Worm (Caenorhabditis elegans) whole organism, young adult: ENCODE results near the gene col-97.

Experiments
- B0035.1 ChIP-seq: sonication (generic microtip); optimal IDR thresholded peaks from 2 replicates; lab custom pipeline; 2016; ENCODE audit warnings: missing genetic modification characterization, mild to moderate bottlenecking, missing compliant biosample characterization, missing genotype, missing genetic modification reagents
- B0261.1 ChIP-seq: sonication (generic microtip); optimal IDR thresholded peaks from 2 replicates; lab custom pipeline; 2016; ENCODE audit warnings: mild to moderate bottlenecking, missing genetic modification characterization, moderate library complexity, missing compliant biosample characterization
- C17E4.6 ChIP-seq: fragments of 200-800 bp; sonication (Bioruptor generic); IDR thresholded peaks from 2 replicates; pipeline ENCODE4 v1.3.6; 2022; ENCODE audit warnings: missing genetic modification reagents, missing genetic modification characterization, missing compliant biosample characterization
- F23B12.7 ChIP-seq: sonication (generic microtip); optimal IDR thresholded peaks from 2 replicates; lab custom pipeline; 2017; ENCODE audit warnings: missing genetic modification characterization, mild to moderate bottlenecking, missing compliant biosample characterization, antibody characterized with exemption, moderate library complexity; ENCODE audit not compliant: insufficient read depth
- F57C9.4 ChIP-seq: sonication (generic microtip); optimal IDR thresholded peaks from 2 replicates; lab custom pipeline; 2017; ENCODE audit warnings: mild to moderate bottlenecking, missing genetic modification characterization, missing compliant biosample characterization
- ZK185.1 ChIP-seq: sonication (generic microtip); optimal IDR thresholded peaks from 2 replicates; lab custom pipeline; 2016; ENCODE audit warnings: mild to moderate bottlenecking, missing genetic modification characterization, missing compliant biosample characterization; ENCODE audit not compliant: poor library complexity, severe bottlenecking
- akir-1 ChIP-seq: fragments of 200-800 bp; sonication (Bioruptor generic); optimal IDR thresholded peaks from 2 replicates; lab custom pipeline; 2018; ENCODE audit warnings: mild to moderate bottlenecking, missing genetic modification characterization, moderate library complexity, missing compliant biosample characterization
- aptf-2 ChIP-seq: fragments of 200-800 bp; sonication (Bioruptor generic); conservative IDR thresholded peaks from 2 replicates; pipeline ENCODE4 v1.3.6; 2022; ENCODE audit warnings: missing genetic modification reagents, missing genetic modification characterization, missing compliant biosample characterization
- aptf-3 ChIP-seq: fragments of 200-800 bp; sonication (Bioruptor generic); IDR thresholded peaks from 2 replicates; pipeline ENCODE4 v1.3.6; 2022; ENCODE audit warnings: missing genetic modification characterization, missing compliant biosample characterization
- attf-3 ChIP-seq: fragments of 200-800 bp; sonication (Bioruptor generic); conservative IDR thresholded peaks from 2 replicates; pipeline ENCODE4 v1.3.6; 2022; ENCODE audit warnings: missing genetic modification reagents, missing genetic modification characterization, missing compliant biosample characterization
- attf-5 ChIP-seq: fragments of 200-800 bp; sonication (Bioruptor generic); optimal IDR thresholded peaks from 2 replicates; lab custom pipeline; 2018; ENCODE audit warnings: mild to moderate bottlenecking, missing genetic modification characterization, missing compliant biosample characterization
- bed-1 ChIP-seq: fragments of 200-800 bp; sonication (Bioruptor generic); IDR thresholded peaks from 2 replicates; pipeline ENCODE4 v1.3.6; 2022; ENCODE audit warnings: missing genetic modification reagents, missing genetic modification characterization, missing compliant biosample characterization
- ceh-100 ChIP-seq: fragments of 200-800 bp; sonication (Bioruptor generic); IDR thresholded peaks from 2 replicates; pipeline ENCODE4 v1.3.6; 2022; ENCODE audit warnings: missing genetic modification reagents, missing genetic modification characterization, missing compliant biosample characterization
- ceh-79 ChIP-seq: sonication (generic microtip); optimal IDR thresholded peaks from 2 replicates; lab custom pipeline; 2017; ENCODE audit warnings: mild to moderate bottlenecking, missing genetic modification characterization, missing compliant biosample characterization
- chd-7 ChIP-seq: sonication (generic microtip); optimal IDR thresholded peaks from 2 replicates; lab custom pipeline; 2016; ENCODE audit warnings: mild to moderate bottlenecking, missing genetic modification characterization, moderate library complexity, missing compliant biosample characterization
- die-1 ChIP-seq: sonication (generic microtip); optimal IDR thresholded peaks from 2 replicates; lab custom pipeline; 2016; ENCODE audit warnings: missing genotype, mild to moderate bottlenecking, missing genetic modification characterization, missing compliant biosample characterization
- dox-1 ChIP-seq: fragments of 200-800 bp; sonication (Bioruptor generic); IDR thresholded peaks from 2 replicates; pipeline ENCODE4 v1.3.6; 2022; ENCODE audit warnings: missing genetic modification reagents, missing genetic modification characterization, missing compliant biosample characterization
- egrh-3 ChIP-seq: fragments of 200-800 bp; sonication (Bioruptor generic); IDR thresholded peaks from 2 replicates; pipeline ENCODE4 v1.3.6; 2022; ENCODE audit warnings: missing genetic modification reagents, missing genetic modification characterization, missing compliant biosample characterization
- ets-4 ChIP-seq: fragments of 200-800 bp; sonication (Bioruptor generic); optimal IDR thresholded peaks from 2 replicates; lab custom pipeline; 2018; ENCODE audit warnings: mild to moderate bottlenecking, missing genetic modification characterization, missing compliant biosample characterization
- gei-17 ChIP-seq: fragments of 200-800 bp; sonication (Bioruptor generic); optimal IDR thresholded peaks from 2 replicates; lab custom pipeline; 2018; ENCODE audit warnings: mild to moderate bottlenecking, missing genetic modification characterization, missing compliant biosample characterization
- hsf-1 ChIP-seq: fragments of 200-800 bp; sonication (Bioruptor generic); IDR thresholded peaks from 2 replicates; pipeline ENCODE4 v1.3.6; 2022; ENCODE audit warnings: missing genetic modification reagents, missing genetic modification characterization, missing compliant biosample characterization
- lag-1 ChIP-seq: fragments of 200-800 bp; sonication (Bioruptor generic); IDR thresholded peaks from 2 replicates; pipeline ENCODE4 v1.3.6; 2022; ENCODE audit warnings: missing genetic modification reagents, missing genetic modification characterization, missing compliant biosample characterization
- let-526 ChIP-seq: fragments of 200-800 bp; sonication (Bioruptor generic); IDR thresholded peaks from 2 replicates; pipeline ENCODE4 v1.3.6; 2022; ENCODE audit warnings: missing genetic modification reagents, missing genetic modification characterization, missing compliant biosample characterization
- lin-40 ChIP-seq: sonication (generic microtip); optimal IDR thresholded peaks from 2 replicates; lab custom pipeline; 2016; ENCODE audit warnings: missing genetic modification characterization, mild to moderate bottlenecking, missing compliant biosample characterization, missing genotype, missing genetic modification reagents
- lin-54 ChIP-seq: fragments of 200-800 bp; sonication (Bioruptor generic); optimal IDR thresholded peaks from 2 replicates; lab custom pipeline; 2018; ENCODE audit warnings: mild to moderate bottlenecking, missing genetic modification characterization, missing compliant biosample characterization
- lir-1 ChIP-seq: fragments of 200-800 bp; sonication (Bioruptor generic); conservative IDR thresholded peaks from 2 replicates; pipeline ENCODE4 v1.3.6; 2022; ENCODE audit warnings: missing genetic modification reagents, missing genetic modification characterization, missing compliant biosample characterization
- madf-8 ChIP-seq: fragments of 200-800 bp; sonication (Bioruptor generic); conservative IDR thresholded peaks from 2 replicates; pipeline ENCODE4 v1.3.6; 2022; ENCODE audit warnings: missing genetic modification reagents, missing genetic modification characterization, missing compliant biosample characterization
- nfya-1 ChIP-seq: sonication (generic microtip); optimal IDR thresholded peaks from 2 replicates; lab custom pipeline; 2017; ENCODE audit warnings: antibody characterized with exemption, missing compliant biosample characterization, missing genetic modification characterization, borderline replicate concordance; ENCODE audit not compliant: insufficient read depth
- nhr-120 ChIP-seq: fragments of 200-800 bp; sonication (Bioruptor generic); IDR thresholded peaks from 2 replicates; pipeline ENCODE4 v1.3.6; 2022; ENCODE audit warnings: missing genetic modification characterization, missing compliant biosample characterization
- nhr-80 ChIP-seq: sonication (generic microtip); optimal IDR thresholded peaks from 2 replicates; lab custom pipeline; 2016; ENCODE audit warnings: missing genetic modification characterization, missing compliant biosample characterization
- pbrm-1 ChIP-seq: fragments of 200-800 bp; sonication (Bioruptor generic); IDR thresholded peaks from 2 replicates; pipeline ENCODE4 v1.3.6; 2022; ENCODE audit warnings: missing genetic modification reagents, missing genetic modification characterization, missing compliant biosample characterization
- rcor-1 ChIP-seq: fragments of 200-800 bp; sonication (Bioruptor generic); IDR thresholded peaks from 2 replicates; pipeline ENCODE4 v1.3.6; 2022; ENCODE audit warnings: missing genetic modification reagents, missing genetic modification characterization, missing compliant biosample characterization
- rpc-1 ChIP-seq, 2 experiments: fragments of 150-350 bp in 1 of 2; sonication (generic microtip) in 1 of 2; optimal IDR thresholded peaks; 2 replicates each; lab custom pipeline; 2014 to 2018; ENCODE audit warnings: missing biosample characterization in 1 of 2, missing genetic modification characterization in 1 of 2, missing genetic modification reagents in 1 of 2, missing genotype in 1 of 2
- sea-2 ChIP-seq: fragments of 200-800 bp; sonication (Bioruptor generic); IDR thresholded peaks from 2 replicates; pipeline ENCODE4 v1.3.6; 2022; ENCODE audit warnings: missing genetic modification characterization, missing compliant biosample characterization
- tbx-9 ChIP-seq: sonication (generic microtip); optimal IDR thresholded peaks from 2 replicates; lab custom pipeline; 2016; ENCODE audit warnings: borderline replicate concordance, missing genetic modification characterization, inconsistent platforms, missing compliant biosample characterization
- zfh-2 ChIP-seq: fragments of 200-800 bp; sonication (Bioruptor generic); conservative IDR thresholded peaks from 2 replicates; pipeline ENCODE4 v1.3.6; 2022; ENCODE audit warnings: missing genetic modification reagents, missing genetic modification characterization, missing compliant biosample characterization
- ztf-18 ChIP-seq: sonication (generic microtip); optimal IDR thresholded peaks from 2 replicates; lab custom pipeline; 2016; ENCODE audit warnings: missing genotype, mild to moderate bottlenecking, missing genetic modification characterization, missing compliant biosample characterization
- ztf-22 ChIP-seq: fragments of 200-800 bp; sonication (Bioruptor generic); optimal IDR thresholded peaks from 2 replicates; lab custom pipeline; 2018; ENCODE audit warnings: mild to moderate bottlenecking, missing genetic modification characterization, moderate library complexity, missing compliant biosample characterization
- ztf-28 ChIP-seq: fragments of 200-800 bp; sonication (Bioruptor generic); IDR thresholded peaks from 2 replicates; pipeline ENCODE4 v1.3.6; 2022; ENCODE audit warnings: missing genetic modification reagents, missing genetic modification characterization, missing compliant biosample characterization
- ztf-6 ChIP-seq: fragments of 200-800 bp; sonication (Bioruptor generic); IDR thresholded peaks from 2 replicates; pipeline ENCODE4 v1.3.6; 2022; ENCODE audit warnings: missing genetic modification reagents, missing genetic modification characterization, missing compliant biosample characterization

col-97 gene

ce11 chrIII:13024281-13024680 is 30.8 kb upstream of the col-97 start, which contains the start of gene cyp-13A12:
cyp-13A12 (plus strand) TSS chrIII:13024547.
- TF ChIP-seq nhr-80 (tag; lab: Kevin White, UChicago): peak; percentile 48
- no peak for TF ChIP-seq rcor-1 (GFP tag; lab: Robert Waterston, UW)
- TF ChIP-seq F57C9.4 (tag; lab: Kevin White, UChicago): no peak
- no peak for TF ChIP-seq madf-8 (GFP tag; lab: Robert Waterston, UW)
- TF ChIP-seq die-1 (tag; lab: Kevin White, UChicago): no peak
- TF ChIP-seq aptf-3 (GFP tag; lab: Robert Waterston, UW): no peak

- TF ChIP-seq nfya-1 (tag; lab: Kevin White, UChicago) (no peak), lin-54 (GFP tag; lab: Kevin White, UChicago) (no peak), ztf-6 (GFP tag; lab: Robert Waterston, UW) (no peak), B0261.1 (tag; lab: Kevin White, UChicago) (no peak), nhr-120 (GFP tag; lab: Robert Waterston, UW) (no peak), tbx-9 (tag; lab: Kevin White, UChicago) (no peak), aptf-3 (GFP tag; lab: Robert Waterston, UW) (no peak), lin-40 (tag; lab: Kevin White, UChicago) (no peak), ztf-28 (GFP tag; lab: Robert Waterston, UW) (no peak), ets-4 (GFP tag; lab: Kevin White, UChicago) (no peak), sea-2 (GFP tag; lab: Robert Waterston, UW) (no peak), gei-17 (GFP tag; lab: Kevin White, UChicago) (no peak), C17E4.6 (GFP tag; lab: Robert Waterston, UW) (no peak), B0035.1 (tag; lab: Kevin White, UChicago) (no peak), attf-3 (GFP tag; lab: Robert Waterston, UW) (no peak), aptf-2 (GFP tag; lab: Robert Waterston, UW) (no peak), rpc-1 (optimal IDR thresholded peaks at IDR 0.05; lab: Kevin White, UChicago) (no peak), rpc-1 (tag; optimal IDR thresholded peaks at IDR 0.05; lab: Kevin White, UChicago) (no peak), pbrm-1 (GFP tag; lab: Robert Waterston, UW) (no peak), lir-1 (GFP tag; lab: Robert Waterston, UW) (no peak), ztf-18 (tag; lab: Kevin White, UChicago) (no peak)
Measured at ce11 chrIII:13020741-13021140, 27.2 kb upstream of the col-97 start, which contains the start of gene cyp-13A11. cyp-13A11 (plus strand) TSS chrIII:13021006.

ce11 chrIII:13019547-13020098 is 26.1 kb upstream of the col-97 start:
- no peak for TF ChIP-seq F23B12.7 (tag; lab: Kevin White, UChicago)
- TF ChIP-seq dox-1 (GFP tag; lab: Robert Waterston, UW): peak; percentile 52; the same call in 1 of the 2 replicates
- TF ChIP-seq ceh-100 (GFP tag; lab: Robert Waterston, UW): no peak
- no peak for TF ChIP-seq lag-1 (GFP tag; lab: Robert Waterston, UW)
- peak; percentile 95 for TF ChIP-seq egrh-3 (GFP tag; lab: Robert Waterston, UW)
- peak; percentile 95 for TF ChIP-seq zfh-2 (GFP tag; lab: Robert Waterston, UW)
- 0 out of 2 replicates have a peak, but pooled peaks have one; percentile 36 for TF ChIP-seq hsf-1 (GFP tag; lab: Robert Waterston, UW)

DNA sequence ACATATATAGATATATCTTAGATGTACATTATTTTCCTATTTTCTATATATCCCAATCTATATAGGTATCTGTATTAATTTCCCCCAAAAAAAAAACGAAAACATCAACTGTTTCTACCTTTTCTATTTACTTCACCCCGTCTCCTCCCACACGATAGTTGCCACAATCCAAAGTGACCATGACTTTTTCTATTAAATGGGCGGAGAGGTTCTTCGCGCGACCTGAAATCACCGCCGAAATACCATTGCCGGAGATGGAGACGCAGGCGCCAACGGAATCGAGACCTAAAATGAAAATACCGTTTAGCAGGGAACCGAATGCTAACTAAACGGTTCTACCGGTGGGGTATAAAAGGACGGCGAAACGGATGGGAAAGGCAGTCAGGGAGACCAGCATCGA is 25.1 kb upstream of the col-97 start, which contains the start of gene col-98:
TSS of gene col-98 (plus strand) at position 390 of the 400 bp plus-strand sequence.
- TF ChIP-seq egrh-3 (GFP tag; lab: Robert Waterston, UW) (no peak), ZK185.1 (tag; lab: Kevin White, UChicago) (no peak), ceh-79 (tag; lab: Kevin White, UChicago) (no peak), ztf-22 (GFP tag; lab: Kevin White, UChicago) (no peak), let-526 (GFP tag; lab: Robert Waterston, UW) (no peak), bed-1 (no peak), akir-1 (GFP tag; lab: Kevin White, UChicago) (no peak), attf-5 (GFP tag; lab: Kevin White, UChicago) (no peak), tbx-9 (tag; lab: Kevin White, UChicago) (no peak), chd-7 (tag; lab: Kevin White, UChicago) (no peak)
